Fruit fly (Drosophila melanogaster) whole organism, embryonic: ENCODE results near the gene Obp28a.

Experiments
- CG11696 ChIP-seq: fragments of 200-800 bp; sonication (Bioruptor generic); IDR thresholded peaks from 2 replicates; pipeline ENCODE4 v1.3.6; 2022; ENCODE audit warnings: missing biosample characterization, missing genetic modification characterization
- CG12219 ChIP-seq: fragments of 200-800 bp; sonication (Bioruptor generic); optimal IDR thresholded peaks from 3 replicates; lab custom pipeline; 2018; ENCODE audit warnings: missing biosample characterization, mild to moderate bottlenecking, missing genetic modification characterization
- CG1832 ChIP-seq: fragments of 200-800 bp; sonication (Bioruptor generic); optimal IDR thresholded peaks from 2 replicates; lab custom pipeline; 2017; ENCODE audit warnings: missing biosample characterization, mild to moderate bottlenecking, missing genetic modification characterization, inconsistent platforms
- CG6689 ChIP-seq: fragments of 200-800 bp; sonication (Bioruptor generic); IDR thresholded peaks from 2 replicates; pipeline ENCODE4 v1.3.6; 2022; ENCODE audit warnings: missing biosample characterization, missing genetic modification characterization
- CG7556 ChIP-seq: fragments of 200-800 bp; sonication (Bioruptor generic); optimal IDR thresholded peaks from 2 replicates; lab custom pipeline; 2017; ENCODE audit warnings: missing biosample characterization, mild to moderate bottlenecking, missing genetic modification characterization
- HLH4C ChIP-seq: fragments of 200-800 bp; sonication (Bioruptor generic); IDR thresholded peaks from 3 replicates; pipeline ENCODE4 v1.3.6; 2022; ENCODE audit warnings: missing biosample characterization, missing genetic modification characterization; ENCODE audit not compliant: partially characterized antibody
- Lhr ChIP-seq: fragments of 200-800 bp; sonication (Bioruptor generic); optimal IDR thresholded peaks from 3 replicates; lab custom pipeline; 2017; ENCODE audit warnings: mild to moderate bottlenecking, missing biosample characterization, missing genetic modification reagents, missing genetic modification characterization
- Sin3A ChIP-seq: fragments of >200 bp; optimal IDR thresholded peaks from 2 replicates; lab custom pipeline; 2018
- YL-1 ChIP-seq: fragments of 200-800 bp; sonication (Bioruptor generic); optimal IDR thresholded peaks from 3 replicates; lab custom pipeline; 2017; ENCODE audit warnings: missing biosample characterization, mild to moderate bottlenecking, missing genetic modification characterization
- cad ChIP-seq: fragments of >200 bp; optimal IDR thresholded peaks from 2 replicates; lab custom pipeline; 2017; ENCODE audit warnings: missing biosample characterization, missing genetic modification characterization
- ems ChIP-seq: fragments of 200-800 bp; sonication (Bioruptor generic); optimal IDR thresholded peaks from 3 replicates; lab custom pipeline; 2016; ENCODE audit warnings: missing biosample characterization, missing genetic modification characterization
- onecut ChIP-seq: fragments of 200-800 bp; sonication (Bioruptor generic); IDR thresholded peaks from 2 replicates; pipeline ENCODE4 v1.3.6; 2022; ENCODE audit warnings: missing biosample characterization, missing genetic modification characterization
- pan ChIP-seq, 4 experiments: fragments of >200 bp in 3 of 4; fragments of 200-800 bp in 1 of 4; sonication (Bioruptor generic) in 1 of 4; optimal IDR thresholded peaks in 3 of 4; IDR thresholded peaks in 1 of 4; 2 replicates each; pipeline versions ENCODE4 v1.3.6 to Lab custom; 2017 to 2022; ENCODE audit warnings: missing biosample characterization in 2 of 4, missing genetic modification characterization in 2 of 4, mixed read lengths in 1 of 4
- tll ChIP-seq, 2 experiments: fragments of 200-800 bp in 1 of 2; fragments of >200 bp in 1 of 2; sonication (Bioruptor generic) in 1 of 2; optimal IDR thresholded peaks; 2 replicates each; lab custom pipeline; 2017 to 2019; ENCODE audit warnings: missing biosample characterization in 2 of 2, missing genetic modification characterization in 2 of 2, mild to moderate bottlenecking in 1 of 2, moderate library complexity in 1 of 2

- TF ChIP-seq CG11696 (GFP tag; lab: Robert Waterston, UW) = 0 out of 2 replicates have a peak, but pooled peaks have one; percentile 10
- TF ChIP-seq CG12219 = no peak
- no peak for TF ChIP-seq tll (GFP tag; optimal IDR thresholded peaks at IDR 0.05; lab: Kevin White, UChicago)
- TF ChIP-seq Lhr (GFP tag; lab: Kevin White, UChicago) = no peak
- no peak for TF ChIP-seq HLH4C (GFP tag; lab: Robert Waterston, UW)
- no peak for TF ChIP-seq Sin3A (lab: Kevin White, UChicago)
- TF ChIP-seq CG6689 = peak; percentile 28; the same call in 1 of the 2 replicates
- TF ChIP-seq CG7556 (GFP tag; lab: Kevin White, UChicago) = no peak
- TF ChIP-seq ems (GFP tag; lab: Kevin White, UChicago) = no peak
- no peak for TF ChIP-seq CG1832
- TF ChIP-seq pan (optimal IDR thresholded peaks at IDR 0.05; lab: Kevin White, UChicago) = no peak
- TF ChIP-seq pan (GFP tag; optimal IDR thresholded peaks at IDR 0.05 in 1 of 2, IDR thresholded peaks at IDR 0.05 in 1 of 2) = no peak
- no peak for TF ChIP-seq YL-1
- TF ChIP-seq onecut (GFP tag; lab: Robert Waterston, UW) = no peak
- TF ChIP-seq cad (GFP tag; lab: Kevin White, UChicago) = peak; percentile 66
These were observed 16.3 kb upstream of the Obp28a start for dm6 chr2L:7513321-7514059.
